Worm (Caenorhabditis elegans) whole organism, L4 larva: ENCODE measurements around the gene Y82E9BR.10.
"Not testable (repeated sequence)": the region's sequence is repeated elsewhere in the genome, so short reads cannot be mapped to it uniquely, and the experiment has no call there.

Experiments used
- ceh-82 ChIP-seq: sonication (generic microtip); optimal IDR thresholded peaks from 2 replicates; lab custom pipeline; 2017; ENCODE audit warnings: missing biosample characterization, missing genetic modification characterization
- jun-1 ChIP-seq: fragments of 150-350 bp; optimal IDR thresholded peaks from 2 replicates; lab custom pipeline; 2014; ENCODE audit warnings: missing biosample characterization, missing genetic modification reagents, missing genetic modification characterization
- lim-7 ChIP-seq: fragments of 200-800 bp; sonication (Bioruptor generic); IDR thresholded peaks from 2 replicates; pipeline ENCODE4 v1.3.6; 2022; ENCODE audit warnings: missing genetic modification characterization, missing compliant biosample characterization
- lin-15B ChIP-seq: fragments of 150-350 bp; sonication (generic microtip); optimal IDR thresholded peaks from 3 replicates; lab custom pipeline; 2014; ENCODE audit warnings: missing biosample characterization, missing genetic modification characterization

ce11 chrIII:1375491-1375890 is at the start of gene Y82E9BR.10:
- TF ChIP-seq lin-15B (tag; lab: Kevin White, UChicago); ceh-82 (tag; lab: Kevin White, UChicago); jun-1; lim-7 (GFP tag; lab: Robert Waterston, UW): not testable (repeated sequence)
